Worm (Caenorhabditis elegans) whole organism, early embryonic: ENCODE results near the gene T22C8.3.

Source experiments
- B0310.2 ChIP-seq: sonication (generic microtip); optimal IDR thresholded peaks from 2 replicates; lab custom pipeline; 2016; ENCODE audit warnings: mild to moderate bottlenecking, missing genetic modification characterization, missing compliant biosample characterization
- ceh-13 ChIP-seq: fragments of 200-800 bp; sonication (Bioruptor generic); optimal IDR thresholded peaks from 2 replicates; lab custom pipeline; 2018; ENCODE audit warnings: mild to moderate bottlenecking, missing genetic modification characterization, missing compliant biosample characterization
- scrt-1 ChIP-seq: fragments of 200-800 bp; sonication (Bioruptor generic); IDR thresholded peaks from 2 replicates; pipeline ENCODE4 v1.3.6; 2022; ENCODE audit warnings: missing genetic modification characterization, missing compliant biosample characterization
- tbx-11 ChIP-seq: fragments of 200-800 bp; sonication (Bioruptor generic); IDR thresholded peaks from 2 replicates; pipeline ENCODE4 v1.3.6; 2022; ENCODE audit warnings: missing genetic modification characterization, missing compliant biosample characterization

DNA sequence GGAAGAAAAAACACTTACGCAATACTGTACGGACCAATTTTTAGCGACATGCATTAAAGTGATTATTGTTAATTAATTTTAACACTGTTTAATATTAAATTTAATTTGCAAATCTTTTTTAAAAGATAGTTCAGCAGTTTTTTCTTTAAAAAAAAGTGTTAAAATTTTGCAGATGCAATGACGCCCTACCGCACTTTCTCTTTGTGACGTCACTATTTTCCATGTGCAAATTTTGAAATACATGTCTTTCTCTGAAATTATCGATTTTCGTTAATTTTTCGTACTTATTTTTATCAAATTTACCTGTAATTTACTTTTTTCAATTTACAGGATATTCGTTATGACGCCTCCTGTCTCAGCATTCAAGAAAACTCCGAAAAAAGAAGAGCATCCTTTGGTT lies 39.8 kb upstream of the T22C8.3 start, which contains the start of the genes piga-1 and eif-2Bepsilon:
- TF ChIP-seq tbx-11 (GFP tag; lab: Robert Waterston, UW) (no peak), ceh-13 (GFP tag; lab: Kevin White, UChicago) (no peak), scrt-1 (GFP tag; lab: Robert Waterston, UW) (no peak), B0310.2 (tag; lab: Kevin White, UChicago) (no peak)
